Fruit fly (Drosophila melanogaster): Measurements from ENCODE around the gene CG11396.

DNA sequence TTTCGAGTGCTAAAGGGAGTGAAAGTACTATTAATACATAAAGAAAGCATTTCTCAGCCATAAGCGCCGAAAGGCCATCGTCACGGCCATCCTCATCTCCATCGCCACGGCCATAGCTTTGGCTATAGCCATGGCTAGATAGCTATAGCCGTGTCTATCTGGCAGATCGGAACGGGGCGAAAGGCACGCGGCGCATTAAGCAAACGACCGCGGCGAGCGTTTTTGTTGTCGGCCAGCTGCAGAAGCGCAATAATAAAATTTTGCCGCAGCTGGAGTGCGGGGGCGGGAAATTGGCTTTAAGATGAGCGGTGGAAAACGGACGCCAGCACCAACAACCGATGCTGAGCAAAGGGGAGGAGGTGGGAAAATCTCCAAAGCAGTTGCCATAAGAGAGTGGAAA lies 37.5 kb downstream of the CG11396 start:
- no peak for TF ChIP-seq kay (GFP tag; ENCODE audit: borderline replicate concordance)
- no peak for TF ChIP-seq CG1620 (GFP tag; optimal IDR thresholded peaks at IDR 0.05)
- TF ChIP-seq cnc (optimal IDR thresholded peaks at IDR 0.05), result no peak
- TF ChIP-seq CG11617 (GFP tag; optimal IDR thresholded peaks at IDR 0.05), result no peak
- no peak for TF ChIP-seq tj (GFP tag; optimal IDR thresholded peaks at IDR 0.05)
- no peak for TF ChIP-seq CG33017 (tag; optimal IDR thresholded peaks at IDR 0.05)
- no peak for TF ChIP-seq CG14711 (tag; optimal IDR thresholded peaks at IDR 0.05)
- no peak for TF ChIP-seq pad (GFP tag; optimal IDR thresholded peaks at IDR 0.05)
- TF ChIP-seq CG7101 (tag; optimal IDR thresholded peaks at IDR 0.05), result no peak
- TF ChIP-seq CG7045 (GFP tag; optimal IDR thresholded peaks at IDR 0.05), result no peak
- no peak for TF ChIP-seq ovo (GFP tag; optimal IDR thresholded peaks at IDR 0.05)
- no peak for TF ChIP-seq Crg-1 (GFP tag; optimal IDR thresholded peaks at IDR 0.05)
- no peak for TF ChIP-seq CG12768 (GFP tag; optimal IDR thresholded peaks at IDR 0.05)
- TF ChIP-seq Hr96 (GFP tag; optimal IDR thresholded peaks at IDR 0.05), result no peak

All from whole organism, adult.